Worm (Caenorhabditis elegans) whole organism, midembryonic: ENCODE measurements around the gene kin-18.

Source experiments
- T22C8.4 ChIP-seq: fragments of 200-800 bp; sonication (Bioruptor generic); IDR thresholded peaks from 2 replicates; pipeline ENCODE4 v1.3.6; 2022; ENCODE audit warnings: missing genetic modification characterization, missing compliant biosample characterization
- klf-2 ChIP-seq: fragments of 200-800 bp; sonication (Bioruptor generic); conservative IDR thresholded peaks from 2 replicates; pipeline ENCODE4 v1.3.6; 2022; ENCODE audit warnings: missing genetic modification reagents, missing genetic modification characterization, missing compliant biosample characterization
- tab-1 ChIP-seq: fragments of 200-800 bp; sonication (Bioruptor generic); IDR thresholded peaks from 2 replicates; pipeline ENCODE4 v1.3.6; 2022; ENCODE audit warnings: missing genetic modification characterization, missing compliant biosample characterization
- ztf-23 ChIP-seq: fragments of 200-800 bp; sonication (Bioruptor generic); IDR thresholded peaks from 2 replicates; pipeline ENCODE4 v1.3.6; 2022; ENCODE audit warnings: missing genetic modification reagents, missing genetic modification characterization, missing compliant biosample characterization

DNA sequence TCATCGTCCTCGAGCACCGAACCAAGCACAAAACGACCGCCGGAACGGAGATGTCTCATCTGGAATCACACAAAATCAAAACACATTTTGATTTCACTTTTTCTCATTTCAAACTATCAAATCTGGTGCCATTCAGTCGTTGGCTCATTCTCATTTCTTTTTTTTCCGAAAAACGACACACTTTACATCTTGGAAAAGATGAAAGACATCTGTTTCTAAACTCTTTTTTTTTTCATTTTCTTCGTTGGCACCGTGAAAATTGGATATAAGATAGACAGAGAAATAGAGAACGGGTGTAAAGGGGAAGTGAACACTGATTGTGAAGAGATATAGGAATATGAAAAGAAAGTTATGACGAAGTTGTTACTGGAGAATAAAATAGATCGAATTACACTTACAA, 37.4 kb downstream of the kin-18 start:
- TF ChIP-seq ztf-23 (GFP tag; lab: Robert Waterston, UW) (no peak), klf-2 (no peak), tab-1 (GFP tag; lab: Robert Waterston, UW) (no peak), T22C8.4 (GFP tag; lab: Robert Waterston, UW) (no peak)
